Fruit fly (Drosophila melanogaster): ENCODE results near the gene CG31111.

CG31111 gene

dm6 chr3R:25027281-25028219 is 28.4 kb downstream of the CG31111 start (continued):
- TF ChIP-seq zen2 (GFP tag; IDR thresholded peaks at IDR 0.05; ENCODE audit: partially characterized antibody), result no peak
- TF ChIP-seq cg (GFP tag; optimal IDR thresholded peaks at IDR 0.05), result no peak
- TF ChIP-seq CG2875 (GFP tag; optimal IDR thresholded peaks at IDR 0.05), result no peak
- no peak for TF ChIP-seq CG7372 (GFP tag; IDR thresholded peaks at IDR 0.05)
- TF ChIP-seq dpn (GFP tag; optimal IDR thresholded peaks at IDR 0.05), result peak in 1 of 2 experiments; percentile 45
- TF ChIP-seq Fer1 (GFP tag; optimal IDR thresholded peaks at IDR 0.05), result peak; percentile 41
- no peak for TF ChIP-seq Trl (optimal IDR thresholded peaks at IDR 0.05)
- no peak for TF ChIP-seq Trl (GFP tag; optimal IDR thresholded peaks at IDR 0.05)
- no peak for TF ChIP-seq usp (GFP tag; optimal IDR thresholded peaks at IDR 0.05)
- TF ChIP-seq D (optimal IDR thresholded peaks at IDR 0.05), result no peak
- TF ChIP-seq D (GFP tag; optimal IDR thresholded peaks at IDR 0.05), result no peak
- no peak for TF ChIP-seq CHES-1-like (GFP tag; optimal IDR thresholded peaks at IDR 0.05)
- no peak for TF ChIP-seq peb (GFP tag; IDR thresholded peaks at IDR 0.05)
- no peak for TF ChIP-seq trem (tag; optimal IDR thresholded peaks at IDR 0.05)
- no peak for TF ChIP-seq gsb-n (tag; optimal IDR thresholded peaks at IDR 0.05)
- no peak for TF ChIP-seq CG10565 (GFP tag; optimal IDR thresholded peaks at IDR 0.05)
- no peak for TF ChIP-seq CG4404 (GFP tag; IDR thresholded peaks at IDR 0.05)
- no peak for TF ChIP-seq CG17328 (GFP tag; IDR thresholded peaks at IDR 0.05)
- TF ChIP-seq CG3995 (GFP tag; optimal IDR thresholded peaks at IDR 0.05), result no peak
- no peak for TF ChIP-seq CG34224 (GFP tag; IDR thresholded peaks at IDR 0.05; ENCODE audit: partially characterized antibody)
- TF ChIP-seq p53 (GFP tag; optimal IDR thresholded peaks at IDR 0.05), result no peak
- TF ChIP-seq CG12391 (tag; optimal IDR thresholded peaks at IDR 0.05), result no peak
- no peak for TF ChIP-seq Neu2 (GFP tag; optimal IDR thresholded peaks at IDR 0.05; ENCODE audit: borderline replicate concordance)
- TF ChIP-seq ranshi (GFP tag; IDR thresholded peaks at IDR 0.05), result no peak
- TF ChIP-seq ken (GFP tag; IDR thresholded peaks at IDR 0.05), result no peak
- no peak for TF ChIP-seq CG11456 (GFP tag; IDR thresholded peaks at IDR 0.05)
- TF ChIP-seq CG15269 (tag; optimal IDR thresholded peaks at IDR 0.05), result no peak
- TF ChIP-seq pnt (GFP tag; optimal IDR thresholded peaks at IDR 0.05), result no peak
- TF ChIP-seq CG11504 (tag; optimal IDR thresholded peaks at IDR 0.05), result no peak
- TF ChIP-seq fd96Cb (tag; optimal IDR thresholded peaks at IDR 0.05), result no peak
- no peak for TF ChIP-seq dimm (GFP tag; IDR thresholded peaks at IDR 0.05)
- TF ChIP-seq h (optimal IDR thresholded peaks at IDR 0.05), result no peak
- peak; percentile 63 for TF ChIP-seq Hand (GFP tag; optimal IDR thresholded peaks at IDR 0.05)
- TF ChIP-seq Antp (GFP tag; optimal IDR thresholded peaks at IDR 0.05), result no peak
- no peak for TF ChIP-seq CG4854 (GFP tag; optimal IDR thresholded peaks at IDR 0.05)
- TF ChIP-seq Sox102F (GFP tag; optimal IDR thresholded peaks at IDR 0.05), result no peak
- no peak for TF ChIP-seq da (GFP tag; optimal IDR thresholded peaks at IDR 0.05)
- TF ChIP-seq hkb (optimal IDR thresholded peaks at IDR 0.05), result no peak
- TF ChIP-seq hkb (GFP tag; IDR thresholded peaks at IDR 0.05), result peak; percentile 40; the same call in 1 of the 2 replicates
- TF ChIP-seq Camta (GFP tag; optimal IDR thresholded peaks at IDR 0.05), result no peak
- TF ChIP-seq H15 (GFP tag; IDR thresholded peaks at IDR 0.05), result no peak
- TF ChIP-seq CG8089 (GFP tag; optimal IDR thresholded peaks at IDR 0.05), result no peak
- no peak for TF ChIP-seq hb (GFP tag; IDR thresholded peaks at IDR 0.05; ENCODE audit: partially characterized antibody)
- TF ChIP-seq CG10147 (GFP tag; optimal IDR thresholded peaks at IDR 0.05), result no peak
- TF ChIP-seq fu2 (GFP tag; optimal IDR thresholded peaks at IDR 0.05), result peak; percentile 31
- TF ChIP-seq Doc3 (GFP tag; IDR thresholded peaks at IDR 0.05; ENCODE audit: partially characterized antibody), result no peak
- TF ChIP-seq CG15514 (GFP tag; optimal IDR thresholded peaks at IDR 0.05), result peak; percentile 14
- TF ChIP-seq CG13123 (GFP tag; optimal IDR thresholded peaks at IDR 0.05), result no peak
- no peak for TF ChIP-seq ATbp (GFP tag; optimal IDR thresholded peaks at IDR 0.05)
- no peak for TF ChIP-seq CG1602 (GFP tag; optimal IDR thresholded peaks at IDR 0.05)
